Worm (Caenorhabditis elegans) whole organism, L1 larva: ENCODE results near the gene F43G6.8.
A peak's percentile ranks its signal among the peaks of the same experiment; 100 is the strongest.

Experiments used
- C04F5.9 ChIP-seq: sonication (generic microtip); optimal IDR thresholded peaks from 2 replicates; lab custom pipeline; 2016; ENCODE audit warnings: missing genetic modification characterization, missing compliant biosample characterization
- Y116A8C.19 ChIP-seq: sonication (generic microtip); optimal IDR thresholded peaks from 2 replicates; lab custom pipeline; 2016; ENCODE audit warnings: missing compliant biosample characterization, missing genetic modification characterization, borderline replicate concordance
- alr-1 ChIP-seq: fragments of 200-800 bp; sonication (Bioruptor generic); optimal IDR thresholded peaks from 2 replicates; lab custom pipeline; 2018; ENCODE audit warnings: borderline replicate concordance, mild to moderate bottlenecking, missing genetic modification characterization, missing compliant biosample characterization
- aly-2 ChIP-seq: fragments of 150-350 bp; optimal IDR thresholded peaks from 2 replicates; lab custom pipeline; 2014; ENCODE audit warnings: missing biosample characterization, missing genetic modification characterization
- ama-1 ChIP-seq: fragments of 150-350 bp; optimal IDR thresholded peaks from 2 replicates; lab custom pipeline; 2014
- blmp-1 ChIP-seq: fragments of 150-350 bp; optimal IDR thresholded peaks from 2 replicates; lab custom pipeline; 2014; ENCODE audit warnings: missing biosample characterization, missing genetic modification characterization
- ceh-63 ChIP-seq: fragments of 200-800 bp; sonication (Bioruptor generic); optimal IDR thresholded peaks from 2 replicates; lab custom pipeline; 2018; ENCODE audit warnings: mild to moderate bottlenecking, missing genetic modification characterization, missing compliant biosample characterization
- ceh-90 ChIP-seq: sonication (generic microtip); optimal IDR thresholded peaks from 2 replicates; lab custom pipeline; 2016; ENCODE audit warnings: missing genetic modification characterization, missing compliant biosample characterization
- dsc-1 ChIP-seq: sonication (generic microtip); optimal IDR thresholded peaks from 2 replicates; lab custom pipeline; 2016; ENCODE audit warnings: mild to moderate bottlenecking, missing genetic modification characterization, missing compliant biosample characterization
- efl-1 ChIP-seq, 4 experiments: fragments of 150-350 bp; optimal IDR thresholded peaks in 3 of 4; peaks in 1 of 4; 1 replicate in 1 of 4; 2 replicates in 3 of 4; lab custom pipeline; 2014; ENCODE audit warnings: missing biosample characterization in 2 of 4, missing genetic modification characterization in 2 of 4, missing genetic modification reagents in 2 of 4
- elt-2 ChIP-seq: sonication (generic microtip); optimal IDR thresholded peaks from 2 replicates; lab custom pipeline; 2016; ENCODE audit warnings: missing genetic modification characterization, mild to moderate bottlenecking, inconsistent platforms, missing compliant biosample characterization, missing genetic modification reagents
- elt-3 ChIP-seq, 6 experiments: fragments of 150-350 bp in 1 of 6; sonication (generic microtip); optimal IDR thresholded peaks; 2 replicates each; lab custom pipeline; 2017 to 2018; ENCODE audit warnings: missing biosample characterization in 6 of 6, missing genetic modification characterization in 6 of 6, inconsistent platforms in 1 of 6
- ets-5 ChIP-seq: fragments of 200-800 bp; sonication (Bioruptor generic); IDR thresholded peaks from 2 replicates; pipeline ENCODE4 v1.3.6; 2022; ENCODE audit warnings: missing genetic modification characterization, missing compliant biosample characterization
- fkh-4 ChIP-seq: sonication (generic microtip); optimal IDR thresholded peaks from 2 replicates; lab custom pipeline; 2016; ENCODE audit warnings: missing compliant biosample characterization, missing genetic modification characterization, borderline replicate concordance
- fkh-8 ChIP-seq: sonication (generic microtip); optimal IDR thresholded peaks from 2 replicates; lab custom pipeline; 2016; ENCODE audit warnings: mild to moderate bottlenecking, missing genetic modification characterization, missing compliant biosample characterization
- grh-1 ChIP-seq: fragments of 200-800 bp; sonication (Bioruptor generic); IDR thresholded peaks from 2 replicates; pipeline ENCODE4 v1.3.6; 2022; ENCODE audit warnings: missing genetic modification reagents, missing genetic modification characterization, missing compliant biosample characterization
- hlh-4 ChIP-seq: sonication (generic microtip); optimal IDR thresholded peaks from 2 replicates; lab custom pipeline; 2016; ENCODE audit warnings: mild to moderate bottlenecking, missing genetic modification characterization, missing compliant biosample characterization
- hpl-2 ChIP-seq: fragments of 150-350 bp; optimal IDR thresholded peaks from 2 replicates; lab custom pipeline; 2014; ENCODE audit warnings: missing biosample characterization, missing genetic modification reagents, missing genetic modification characterization
- isw-1 ChIP-seq: fragments of 200-800 bp; sonication (Bioruptor generic); IDR thresholded peaks from 2 replicates; pipeline ENCODE4 v1.3.6; 2022; ENCODE audit warnings: missing genetic modification characterization, missing compliant biosample characterization
- jun-1 ChIP-seq: fragments of 150-350 bp; optimal IDR thresholded peaks from 2 replicates; lab custom pipeline; 2014; ENCODE audit warnings: missing biosample characterization, missing genetic modification reagents, missing genetic modification characterization
- lin-13 ChIP-seq: fragments of 150-350 bp; optimal IDR thresholded peaks from 2 replicates; lab custom pipeline; 2014; ENCODE audit warnings: missing biosample characterization, missing genetic modification reagents, missing genetic modification characterization
- lin-14 ChIP-seq: fragments of 200-800 bp; sonication (Bioruptor generic); optimal IDR thresholded peaks from 2 replicates; lab custom pipeline; 2018; ENCODE audit warnings: mild to moderate bottlenecking, missing genetic modification characterization, moderate library complexity, missing compliant biosample characterization
- lin-35 ChIP-seq, 2 experiments: fragments of 150-350 bp; optimal IDR thresholded peaks; 2 replicates each; lab custom pipeline; 2014; ENCODE audit warnings: missing biosample characterization in 2 of 2, missing genetic modification characterization in 2 of 2, missing genetic modification reagents in 2 of 2
- lsy-2 ChIP-seq, 2 experiments: fragments of 150-350 bp; optimal IDR thresholded peaks; 2 replicates each; lab custom pipeline; 2014; ENCODE audit warnings: missing biosample characterization in 2 of 2, missing genetic modification characterization in 2 of 2
- mdl-1 ChIP-seq, 2 experiments: fragments of 150-350 bp; optimal IDR thresholded peaks; 2 replicates each; lab custom pipeline; 2014 to 2017; ENCODE audit warnings: missing biosample characterization in 2 of 2, missing genetic modification characterization in 2 of 2, inconsistent platforms in 1 of 2
- mef-2 ChIP-seq: fragments of 150-350 bp; optimal IDR thresholded peaks from 2 replicates; lab custom pipeline; 2014; ENCODE audit warnings: missing biosample characterization, missing genetic modification characterization
- nhr-12 ChIP-seq: sonication (generic microtip); optimal IDR thresholded peaks from 2 replicates; lab custom pipeline; 2017; ENCODE audit warnings: missing biosample characterization, missing genetic modification characterization
- nhr-19 ChIP-seq: fragments of 200-800 bp; sonication (Bioruptor generic); conservative IDR thresholded peaks from 2 replicates; pipeline ENCODE4 v1.3.6; 2022; ENCODE audit warnings: missing genetic modification characterization, missing compliant biosample characterization
- nhr-20 ChIP-seq: sonication (generic microtip); optimal IDR thresholded peaks from 2 replicates; lab custom pipeline; 2016; ENCODE audit warnings: mild to moderate bottlenecking, missing genetic modification characterization, missing compliant biosample characterization
- nhr-237 ChIP-seq: fragments of 150-350 bp; optimal IDR thresholded peaks from 2 replicates; lab custom pipeline; 2014; ENCODE audit warnings: missing biosample characterization, missing genetic modification characterization
- nhr-47 ChIP-seq: sonication (generic microtip); optimal IDR thresholded peaks from 2 replicates; lab custom pipeline; 2016; ENCODE audit warnings: mild to moderate bottlenecking, missing genetic modification characterization, moderate library complexity, missing compliant biosample characterization
- nhr-71 ChIP-seq: sonication (generic microtip); optimal IDR thresholded peaks from 2 replicates; lab custom pipeline; 2016; ENCODE audit warnings: mild to moderate bottlenecking, missing genetic modification characterization, moderate library complexity, missing compliant biosample characterization
- nhr-84 ChIP-seq: sonication (generic microtip); optimal IDR thresholded peaks from 2 replicates; lab custom pipeline; 2017; ENCODE audit warnings: missing biosample characterization, missing genetic modification characterization
- nhr-85 ChIP-seq: sonication (generic microtip); peaks from one replicate; lab custom pipeline; 2016; ENCODE audit warnings: missing genetic modification characterization, inconsistent platforms, missing compliant biosample characterization
- nhr-90 ChIP-seq: sonication (generic microtip); optimal IDR thresholded peaks from 2 replicates; lab custom pipeline; 2016; ENCODE audit warnings: mild to moderate bottlenecking, missing genetic modification characterization, missing compliant biosample characterization; ENCODE audit not compliant: poor library complexity
- pax-3 ChIP-seq: fragments of 200-800 bp; sonication (Bioruptor generic); optimal IDR thresholded peaks from 2 replicates; lab custom pipeline; 2018; ENCODE audit warnings: mild to moderate bottlenecking, missing genetic modification characterization, moderate library complexity, missing compliant biosample characterization
- pqm-1 ChIP-seq: sonication (generic microtip); optimal IDR thresholded peaks from 3 replicates; lab custom pipeline; 2017; ENCODE audit warnings: missing biosample characterization, missing genetic modification characterization
- snu-23 ChIP-seq: sonication (generic microtip); optimal IDR thresholded peaks from 2 replicates; lab custom pipeline; 2016; ENCODE audit warnings: missing genetic modification characterization, missing compliant biosample characterization
- swsn-7 ChIP-seq: sonication (generic microtip); optimal IDR thresholded peaks from 2 replicates; lab custom pipeline; 2016; ENCODE audit warnings: missing genetic modification characterization, missing compliant biosample characterization
- tbx-2 ChIP-seq: sonication (generic microtip); optimal IDR thresholded peaks from 2 replicates; lab custom pipeline; 2016; ENCODE audit warnings: missing genetic modification characterization, missing compliant biosample characterization
- unc-130 ChIP-seq: fragments of 150-350 bp; optimal IDR thresholded peaks from 2 replicates; lab custom pipeline; 2017; ENCODE audit warnings: missing biosample characterization, missing genetic modification characterization, inconsistent platforms
- unc-30 ChIP-seq: sonication (generic microtip); optimal IDR thresholded peaks from 2 replicates; lab custom pipeline; 2017; ENCODE audit warnings: missing biosample characterization, missing genetic modification characterization
- unc-98 ChIP-seq: fragments of 200-800 bp; sonication (Bioruptor generic); IDR thresholded peaks from 2 replicates; pipeline ENCODE4 v1.3.6; 2022; ENCODE audit warnings: missing genetic modification characterization, missing compliant biosample characterization
- xbp-1 ChIP-seq: sonication (generic microtip); optimal IDR thresholded peaks from 2 replicates; lab custom pipeline; 2016; ENCODE audit warnings: missing genetic modification characterization, missing compliant biosample characterization

Gene F43G6.8

ce11 chrII:11839116-11839515, 25.2 kb upstream of the F43G6.8 start (continued):
- no peak for TF ChIP-seq nhr-84
- TF ChIP-seq nhr-12 (tag; lab: Kevin White, UChicago), result no peak
- no peak for TF ChIP-seq alr-1 (tag; lab: Kevin White, UChicago)
- no peak for TF ChIP-seq nhr-90
- TF ChIP-seq lin-35 (GFP tag; optimal IDR thresholded peaks at IDR 0.05; lab: Kevin White, UChicago), result no peak
- no peak for TF ChIP-seq dsc-1
- TF ChIP-seq Y116A8C.19 (tag; lab: Kevin White, UChicago), result no peak
- TF ChIP-seq fkh-4 (tag; lab: Kevin White, UChicago), result no peak
- no peak for TF ChIP-seq pqm-1 (tag; lab: Kevin White, UChicago)
- TF ChIP-seq hlh-4 (tag; lab: Kevin White, UChicago), result no peak
- no peak for TF ChIP-seq swsn-7 (tag; lab: Kevin White, UChicago)
- no peak for TF ChIP-seq C04F5.9 (tag; lab: Kevin White, UChicago)
- peak; percentile 64 for TF ChIP-seq nhr-71 (tag; lab: Kevin White, UChicago)
- TF ChIP-seq lin-13 (GFP tag; lab: Kevin White, UChicago), result no peak
- TF ChIP-seq tbx-2 (tag; lab: Kevin White, UChicago), result no peak
- no peak for TF ChIP-seq isw-1

ce11 chrII:11838353-11838752, 24.5 kb upstream of the F43G6.8 start:
- TF ChIP-seq lsy-2 (tag; optimal IDR thresholded peaks at IDR 0.05; lab: Kevin White, UChicago), result peak in 1 of 2 experiments; percentile 28
- TF ChIP-seq nhr-90, result peak; percentile 17
- peak in 1 of 2 experiments; percentile 17 for TF ChIP-seq lin-35 (GFP tag; optimal IDR thresholded peaks at IDR 0.05; lab: Kevin White, UChicago)
- TF ChIP-seq tbx-2 (tag; lab: Kevin White, UChicago), result peak; percentile 41
- TF ChIP-seq nhr-20 (tag; lab: Kevin White, UChicago), result peak; percentile 81
- peak; percentile 25 for TF ChIP-seq nhr-47 (tag; lab: Kevin White, UChicago)
- peak; percentile 47 for TF ChIP-seq blmp-1 (tag; lab: Kevin White, UChicago)
- TF ChIP-seq unc-130 (tag; lab: Kevin White, UChicago), result no peak
- TF ChIP-seq fkh-8 (tag; lab: Kevin White, UChicago), result no peak
- TF ChIP-seq nhr-85 (tag; lab: Kevin White, UChicago), result peak; percentile 96
- TF ChIP-seq elt-3 (tag; optimal IDR thresholded peaks at IDR 0.05; lab: Kevin White, UChicago), result peak in 4 of 6 experiments; percentile 66 to 93 (median 67)
- peak; percentile 76 for TF ChIP-seq nhr-71 (tag; lab: Kevin White, UChicago)
- no peak for TF ChIP-seq xbp-1 (tag; lab: Kevin White, UChicago)
- TF ChIP-seq lin-13 (GFP tag; lab: Kevin White, UChicago), result no peak
- TF ChIP-seq snu-23, result peak; percentile 13
- TF ChIP-seq lin-14 (GFP tag; lab: Kevin White, UChicago), result peak; percentile 80
- peak; percentile 24; the same call in 1 of the 2 replicates for TF ChIP-seq nhr-19 (GFP tag; lab: Robert Waterston, UW)
- TF ChIP-seq jun-1 (tag; lab: Kevin White, UChicago), result no peak
- TF ChIP-seq efl-1 (optimal IDR thresholded peaks at IDR 0.05; lab: Kevin White, UChicago), result no peak
- peak in 1 of 2 experiments; percentile 72 for TF ChIP-seq efl-1 (GFP tag; optimal IDR thresholded peaks at IDR 0.05 in 1 of 2; lab: Kevin White, UChicago)

DNA sequence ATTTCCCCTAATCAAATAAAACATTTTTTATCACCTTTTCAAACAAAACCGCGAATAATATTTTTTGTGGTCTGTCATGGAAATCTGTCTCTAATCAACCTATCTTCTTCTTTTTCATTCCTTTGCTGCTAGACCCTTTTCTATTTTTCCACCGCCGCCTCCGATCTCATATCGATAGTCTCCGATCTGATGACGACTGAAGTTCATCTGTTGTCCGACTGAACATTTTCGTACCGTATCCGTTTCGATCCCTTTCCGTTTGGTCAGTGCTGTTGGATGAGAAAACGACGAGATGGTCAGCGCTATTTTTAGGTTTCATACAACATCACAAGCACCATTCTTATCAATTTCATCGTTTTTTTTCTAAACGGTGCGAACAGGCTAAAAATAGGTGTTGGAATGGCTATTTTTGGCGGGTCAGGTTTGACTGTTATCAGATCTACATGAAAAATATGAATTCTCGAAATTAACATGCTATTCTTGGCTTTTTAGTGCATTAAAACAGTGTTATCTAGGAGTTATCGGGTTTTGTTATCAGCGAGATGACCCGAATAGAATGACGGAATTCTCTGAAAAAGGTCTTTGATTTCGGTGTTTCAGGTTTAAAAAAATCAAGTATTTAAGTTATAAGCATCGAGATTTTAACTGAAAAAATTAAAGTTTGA, 22.8 kb upstream of the F43G6.8 start:
- TF ChIP-seq nhr-237 (tag; lab: Kevin White, UChicago), result no peak
- TF ChIP-seq nhr-19 (GFP tag; lab: Robert Waterston, UW), result peak; percentile 62
- TF ChIP-seq tbx-2 (tag; lab: Kevin White, UChicago), result peak; percentile 52
- no peak for TF ChIP-seq hpl-2 (GFP tag; lab: Kevin White, UChicago)
- TF ChIP-seq elt-2 (tag; lab: Kevin White, UChicago), result peak; percentile 78
- TF ChIP-seq nhr-85 (tag; lab: Kevin White, UChicago), result peak; percentile 98
- TF ChIP-seq nhr-71 (tag; lab: Kevin White, UChicago), result peak; percentile 73
- no peak for TF ChIP-seq aly-2
- TF ChIP-seq unc-98, result no peak
- TF ChIP-seq ama-1 (lab: Kevin White, UChicago), result no peak
- TF ChIP-seq nhr-20 (tag; lab: Kevin White, UChicago), result peak; percentile 75
- TF ChIP-seq mef-2 (tag; lab: Kevin White, UChicago), result peak; percentile 19
- peak; percentile 26; the same call in 1 of the 2 replicates for TF ChIP-seq grh-1 (GFP tag; lab: Robert Waterston, UW)
- TF ChIP-seq efl-1 (optimal IDR thresholded peaks at IDR 0.05; lab: Kevin White, UChicago), result no peak
- TF ChIP-seq efl-1 (GFP tag; optimal IDR thresholded peaks at IDR 0.05 in 1 of 2; lab: Kevin White, UChicago), result peak in 1 of 2 experiments; percentile 76
- TF ChIP-seq ets-5, result no peak
- TF ChIP-seq pax-3 (tag; lab: Kevin White, UChicago), result no peak
- peak; percentile 75 for TF ChIP-seq blmp-1 (tag; lab: Kevin White, UChicago)
- peak in 1 of 2 experiments; percentile 24 for TF ChIP-seq lsy-2 (tag; optimal IDR thresholded peaks at IDR 0.05; lab: Kevin White, UChicago)
- peak in 5 of 6 experiments; percentile 27 to 90 (median 68) for TF ChIP-seq elt-3 (tag; optimal IDR thresholded peaks at IDR 0.05; lab: Kevin White, UChicago)
- TF ChIP-seq mdl-1 (tag; optimal IDR thresholded peaks at IDR 0.05; lab: Kevin White, UChicago), result peak in 1 of 2 experiments; percentile 27
- TF ChIP-seq ceh-90 (tag; lab: Kevin White, UChicago), result no peak
- no peak for TF ChIP-seq unc-30 (tag; lab: Kevin White, UChicago)
- TF ChIP-seq lin-35 (GFP tag; optimal IDR thresholded peaks at IDR 0.05; lab: Kevin White, UChicago), result peak in 1 of 2 experiments; percentile 52
- TF ChIP-seq snu-23, result peak; percentile 49
- TF ChIP-seq ceh-63 (GFP tag; lab: Kevin White, UChicago), result no peak
- TF ChIP-seq nhr-90, result peak; percentile 40
- TF ChIP-seq lin-14 (GFP tag; lab: Kevin White, UChicago), result peak; percentile 83
